Fruit fly (Drosophila melanogaster): ENCODE data around the gene retinin.

DNA sequence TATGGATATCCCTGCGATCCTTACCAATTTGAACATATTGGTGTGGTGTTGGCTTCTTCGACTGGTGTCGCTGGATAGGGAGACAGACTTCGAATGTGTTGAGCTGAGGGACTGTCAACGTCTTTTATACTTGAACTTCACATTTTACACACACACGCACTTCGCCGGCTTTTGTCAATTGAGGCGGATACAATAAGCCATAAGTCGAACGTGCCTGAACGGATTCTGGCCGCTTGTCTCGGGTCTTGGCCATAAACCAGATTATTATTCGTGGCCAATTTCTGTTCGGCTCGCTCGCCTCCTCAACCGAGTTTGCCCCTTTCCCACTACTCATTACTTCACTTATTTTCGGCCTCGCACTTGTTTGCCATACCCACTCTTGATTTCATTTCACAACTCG, 28.7 kb upstream of the retinin start, which contains the start of gene CG13044:
- TF ChIP-seq CG8478 (optimal IDR thresholded peaks at IDR 0.05) (no peak), CTCF (optimal IDR thresholded peaks at IDR 0.05) (no peak)
